Fruit fly (Drosophila melanogaster) Kc167 (cell line): ENCODE measurements around the gene CG15019.

Source experiments
- Myc ChIP-seq: fragments of >200 bp; optimal IDR thresholded peaks from 2 replicates; lab custom pipeline; 2017; ENCODE audit warnings: missing external identifiers
- Sin3A ChIP-seq: fragments of >200 bp; optimal IDR thresholded peaks from 2 replicates; lab custom pipeline; 2018; ENCODE audit warnings: missing external identifiers
- h ChIP-seq: fragments of >200 bp; optimal IDR thresholded peaks from 3 replicates; lab custom pipeline; 2018; ENCODE audit warnings: missing external identifiers
- insv ChIP-seq: fragments of >200 bp; optimal IDR thresholded peaks from 3 replicates; lab custom pipeline; 2018; ENCODE audit warnings: missing external identifiers

DNA sequence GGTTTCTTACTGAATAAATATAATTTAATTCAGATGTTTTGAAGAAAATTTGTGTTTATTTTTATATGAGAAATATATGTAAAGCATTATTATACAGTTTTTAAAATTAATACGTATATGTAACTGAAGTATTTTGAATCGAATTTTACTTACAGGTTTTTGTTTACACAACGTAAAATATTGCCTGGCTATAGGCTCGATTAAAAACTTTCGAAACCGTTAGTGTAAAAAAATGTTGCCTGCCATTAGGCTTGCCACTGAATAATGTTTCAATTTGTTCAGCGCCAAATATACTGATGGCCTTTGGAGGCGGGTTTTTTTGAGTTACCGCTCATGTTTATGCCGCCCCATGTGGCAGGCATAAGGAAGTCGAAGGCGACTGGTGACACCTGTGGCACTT lies 20.7 kb upstream of the CG15019 start:
- TF ChIP-seq insv (lab: Kevin White, UChicago) = no peak
- TF ChIP-seq h (lab: Kevin White, UChicago) = no peak
- no peak for TF ChIP-seq Myc (lab: Kevin White, UChicago)
- no peak for TF ChIP-seq Sin3A (lab: Kevin White, UChicago)
